Fruit fly (Drosophila melanogaster) whole organism, embryonic: ENCODE results near the gene Eip75B.

Source experiments
- ATbp ChIP-seq: fragments of 200-800 bp; sonication (Bioruptor generic); optimal IDR thresholded peaks from 2 replicates; lab custom pipeline; 2017; ENCODE audit warnings: missing biosample characterization, mild to moderate bottlenecking, missing genetic modification characterization, missing genetic modification reagents
- BtbVII ChIP-seq: fragments of 200-800 bp; sonication (Bioruptor generic); optimal IDR thresholded peaks from 3 replicates; lab custom pipeline; 2017; ENCODE audit warnings: missing biosample characterization, mild to moderate bottlenecking, missing genetic modification characterization
- CG10431 ChIP-seq: fragments of 200-800 bp; sonication (Bioruptor generic); optimal IDR thresholded peaks from 3 replicates; lab custom pipeline; 2018; ENCODE audit warnings: missing biosample characterization, mild to moderate bottlenecking, missing genetic modification characterization
- CG11504 ChIP-seq: fragments of 200-800 bp; sonication (Bioruptor generic); optimal IDR thresholded peaks from 3 replicates; lab custom pipeline; 2019; ENCODE audit warnings: missing biosample characterization, mild to moderate bottlenecking, missing genetic modification characterization, moderate library complexity
- CG11695 ChIP-seq: fragments of 200-800 bp; sonication (Bioruptor generic); IDR thresholded peaks from 3 replicates; pipeline ENCODE4 v1.3.6; 2022; ENCODE audit warnings: missing biosample characterization, missing genetic modification characterization
- CG12299 ChIP-seq: fragments of 200-800 bp; sonication (Bioruptor generic); optimal IDR thresholded peaks from 2 replicates; lab custom pipeline; 2018; ENCODE audit warnings: missing biosample characterization, mild to moderate bottlenecking, missing genetic modification characterization
- CG12769 ChIP-seq: fragments of 200-800 bp; sonication (Bioruptor generic); optimal IDR thresholded peaks from 2 replicates; lab custom pipeline; 2019; ENCODE audit warnings: missing biosample characterization, mild to moderate bottlenecking, missing genetic modification characterization, moderate library complexity
- CG13123 ChIP-seq: fragments of 200-800 bp; sonication (Bioruptor generic); optimal IDR thresholded peaks from 2 replicates; lab custom pipeline; 2016; ENCODE audit warnings: missing biosample characterization, missing genetic modification characterization
- CG13287 ChIP-seq: fragments of 200-800 bp; sonication (Bioruptor generic); IDR thresholded peaks from 2 replicates; pipeline ENCODE4 v1.3.6; 2022; ENCODE audit warnings: missing biosample characterization, missing genetic modification characterization; ENCODE audit not compliant: partially characterized antibody
- CG16813 ChIP-seq: fragments of 200-800 bp; sonication (Bioruptor generic); IDR thresholded peaks from 3 replicates; pipeline ENCODE4 v1.3.6; 2022; ENCODE audit warnings: missing biosample characterization, missing genetic modification characterization; ENCODE audit not compliant: partially characterized antibody
- CG17612 ChIP-seq: fragments of 200-800 bp; sonication (Bioruptor generic); IDR thresholded peaks from 2 replicates; pipeline ENCODE4 v1.3.6; 2022; ENCODE audit warnings: missing biosample characterization, missing genetic modification characterization
- CG18764 ChIP-seq: fragments of 200-800 bp; sonication (Bioruptor generic); optimal IDR thresholded peaks from 3 replicates; lab custom pipeline; 2016; ENCODE audit warnings: missing biosample characterization, missing genetic modification characterization
- CG2889 ChIP-seq: fragments of 200-800 bp; sonication (Bioruptor generic); IDR thresholded peaks from 3 replicates; pipeline ENCODE4 v1.3.6; 2022; ENCODE audit warnings: missing biosample characterization, missing genetic modification characterization
- CG31441 ChIP-seq: fragments of 200-800 bp; sonication (Bioruptor generic); IDR thresholded peaks from 2 replicates; pipeline ENCODE4 v1.3.6; 2022; ENCODE audit warnings: missing biosample characterization, missing genetic modification characterization
- CG4820 ChIP-seq: fragments of 200-800 bp; sonication (Bioruptor generic); optimal IDR thresholded peaks from 3 replicates; lab custom pipeline; 2016; ENCODE audit warnings: missing biosample characterization, missing genetic modification characterization
- CG7745 ChIP-seq: fragments of 200-800 bp; sonication (Bioruptor generic); optimal IDR thresholded peaks from 2 replicates; lab custom pipeline; 2018; ENCODE audit warnings: missing biosample characterization, mild to moderate bottlenecking, missing genetic modification characterization, moderate library complexity
- CG7786 ChIP-seq: fragments of 200-800 bp; sonication (Bioruptor generic); optimal IDR thresholded peaks from 2 replicates; lab custom pipeline; 2016; ENCODE audit warnings: missing biosample characterization, missing genetic modification characterization
- CG7987 ChIP-seq: fragments of 200-800 bp; sonication (Bioruptor generic); optimal IDR thresholded peaks from 2 replicates; lab custom pipeline; 2018; ENCODE audit warnings: missing biosample characterization, mild to moderate bottlenecking, missing genetic modification characterization, moderate library complexity
- Chrac-16 ChIP-seq: fragments of 200-800 bp; sonication (Bioruptor generic); optimal IDR thresholded peaks from 3 replicates; lab custom pipeline; 2016; ENCODE audit warnings: missing biosample characterization, missing genetic modification characterization
- Dbx ChIP-seq: fragments of 200-800 bp; sonication (Bioruptor generic); IDR thresholded peaks from 3 replicates; pipeline ENCODE4 v1.3.6; 2022; ENCODE audit warnings: missing biosample characterization, missing genetic modification characterization
- Dll ChIP-seq: fragments of 200-800 bp; sonication (Bioruptor generic); IDR thresholded peaks from 4 replicates; pipeline ENCODE4 v1.3.6; 2022; ENCODE audit warnings: missing biosample characterization, missing genetic modification characterization; ENCODE audit not compliant: partially characterized antibody
- E2f1 ChIP-seq: fragments of 200-800 bp; sonication (Bioruptor generic); IDR thresholded peaks from 2 replicates; pipeline ENCODE4 v1.3.6; 2022; ENCODE audit warnings: missing biosample characterization, missing genetic modification characterization
- Eip74EF ChIP-seq, 2 experiments: fragments of 200-800 bp in 1 of 2; fragments of >200 bp in 1 of 2; sonication (Bioruptor generic) in 1 of 2; optimal IDR thresholded peaks; 2 replicates each; lab custom pipeline; 2017 to 2019; ENCODE audit warnings: missing biosample characterization in 2 of 2, missing genetic modification characterization in 2 of 2, mild to moderate bottlenecking in 1 of 2, moderate library complexity in 1 of 2
- Elba2 ChIP-seq: fragments of 200-800 bp; sonication (Bioruptor generic); optimal IDR thresholded peaks from 3 replicates; lab custom pipeline; 2016; ENCODE audit warnings: missing biosample characterization, missing genetic modification characterization
- Ets65A ChIP-seq: fragments of 200-800 bp; sonication (Bioruptor generic); peaks from one replicate; lab custom pipeline; 2016; ENCODE audit warnings: missing biosample characterization, missing genetic modification characterization
- GATAe ChIP-seq: fragments of 200-800 bp; sonication (Bioruptor generic); conservative IDR thresholded peaks from 2 replicates; pipeline ENCODE4 v1.3.6; 2022; ENCODE audit warnings: missing biosample characterization, missing genetic modification characterization
- HmgD ChIP-seq: fragments of 200-800 bp; sonication (Bioruptor generic); optimal IDR thresholded peaks from 3 replicates; lab custom pipeline; 2016; ENCODE audit warnings: missing biosample characterization, missing genetic modification characterization
- Hsf ChIP-seq: fragments of 200-800 bp; sonication (Bioruptor generic); optimal IDR thresholded peaks from 3 replicates; lab custom pipeline; 2016; ENCODE audit warnings: missing biosample characterization, missing genetic modification characterization
- Meics ChIP-seq: fragments of 200-800 bp; sonication (Bioruptor generic); optimal IDR thresholded peaks from 2 replicates; lab custom pipeline; 2017; ENCODE audit warnings: missing biosample characterization, mild to moderate bottlenecking, missing genetic modification characterization
- NK7.1 ChIP-seq: fragments of 200-800 bp; sonication (Bioruptor generic); optimal IDR thresholded peaks from 3 replicates; lab custom pipeline; 2016; ENCODE audit warnings: missing biosample characterization, missing genetic modification characterization
- Optix ChIP-seq: fragments of 200-800 bp; sonication (Bioruptor generic); IDR thresholded peaks from 3 replicates; pipeline ENCODE4 v1.3.6; 2022; ENCODE audit warnings: missing biosample characterization, missing genetic modification characterization
- Sry-δ ChIP-seq: fragments of 200-800 bp; sonication (Bioruptor generic); optimal IDR thresholded peaks from 2 replicates; lab custom pipeline; 2016; ENCODE audit warnings: missing biosample characterization, missing genetic modification characterization
- az2 ChIP-seq: fragments of 200-800 bp; sonication (Bioruptor generic); optimal IDR thresholded peaks from 3 replicates; lab custom pipeline; 2016; ENCODE audit warnings: missing biosample characterization, missing genetic modification characterization
- bbx ChIP-seq: fragments of 200-800 bp; sonication (Bioruptor generic); IDR thresholded peaks from 2 replicates; pipeline ENCODE4 v1.3.6; 2022; ENCODE audit warnings: missing biosample characterization, missing genetic modification characterization; ENCODE audit not compliant: partially characterized antibody
- bowl ChIP-seq: fragments of 200-800 bp; sonication (Bioruptor generic); IDR thresholded peaks from 2 replicates; pipeline ENCODE4 v1.3.6; 2022; ENCODE audit warnings: missing biosample characterization, missing genetic modification characterization
- cas ChIP-seq: fragments of 200-800 bp; sonication (Bioruptor generic); IDR thresholded peaks from 2 replicates; pipeline ENCODE4 v1.3.6; 2022; ENCODE audit warnings: missing biosample characterization, missing genetic modification characterization
- chm ChIP-seq: fragments of 200-800 bp; sonication (Bioruptor generic); IDR thresholded peaks from 2 replicates; pipeline ENCODE4 v1.3.6; 2022; ENCODE audit warnings: missing biosample characterization, missing genetic modification characterization
- chn ChIP-seq: fragments of 200-800 bp; sonication (Bioruptor generic); optimal IDR thresholded peaks from 2 replicates; lab custom pipeline; 2016; ENCODE audit warnings: missing biosample characterization, missing genetic modification characterization
- crp ChIP-seq, 2 experiments: fragments of 200-800 bp; sonication (Bioruptor generic); optimal IDR thresholded peaks; 2 replicates in 1 of 2; 3 replicates in 1 of 2; lab custom pipeline; 2017; ENCODE audit warnings: missing biosample characterization in 2 of 2, missing genetic modification characterization in 2 of 2, mild to moderate bottlenecking in 1 of 2, moderate library complexity in 1 of 2
- dmrt11E ChIP-seq: fragments of 200-800 bp; sonication (Bioruptor generic); optimal IDR thresholded peaks from 3 replicates; lab custom pipeline; 2018; ENCODE audit warnings: missing biosample characterization, mild to moderate bottlenecking, missing genetic modification characterization, moderate library complexity
- ftz-f1 ChIP-seq: fragments of 200-800 bp; sonication (Bioruptor generic); optimal IDR thresholded peaks from 2 replicates; lab custom pipeline; 2016; ENCODE audit warnings: missing biosample characterization, missing genetic modification characterization
- inv ChIP-seq: fragments of 200-800 bp; sonication (Bioruptor generic); IDR thresholded peaks from 2 replicates; pipeline ENCODE4 v1.3.6; 2022; ENCODE audit warnings: missing biosample characterization, missing genetic modification characterization; ENCODE audit not compliant: partially characterized antibody
- ken ChIP-seq: fragments of 200-800 bp; sonication (Bioruptor generic); IDR thresholded peaks from 3 replicates; pipeline ENCODE4 v1.3.6; 2022; ENCODE audit warnings: missing biosample characterization, missing genetic modification characterization
- lab ChIP-seq: fragments of 200-800 bp; sonication (Bioruptor generic); optimal IDR thresholded peaks from 3 replicates; lab custom pipeline; 2017; ENCODE audit warnings: missing biosample characterization, missing genetic modification characterization, mild to moderate bottlenecking, moderate library complexity, missing genetic modification reagents
- pb ChIP-seq: fragments of 200-800 bp; sonication (Bioruptor generic); optimal IDR thresholded peaks from 3 replicates; lab custom pipeline; 2016; ENCODE audit warnings: missing biosample characterization, missing genetic modification characterization
- peb ChIP-seq: fragments of 200-800 bp; sonication (Bioruptor generic); IDR thresholded peaks from 2 replicates; pipeline ENCODE4 v1.3.6; 2022; ENCODE audit warnings: missing biosample characterization, missing genetic modification characterization
- rib ChIP-seq: fragments of 200-800 bp; sonication (Bioruptor generic); IDR thresholded peaks from 2 replicates; pipeline ENCODE4 v1.3.6; 2022; ENCODE audit warnings: missing biosample characterization, missing genetic modification characterization
- seq ChIP-seq: fragments of 200-800 bp; sonication (Bioruptor generic); IDR thresholded peaks from 2 replicates; pipeline ENCODE4 v1.3.6; 2022; ENCODE audit warnings: missing biosample characterization, missing genetic modification characterization
- stc ChIP-seq: fragments of 200-800 bp; sonication (Bioruptor generic); IDR thresholded peaks from 2 replicates; pipeline ENCODE4 v1.3.6; 2022; ENCODE audit warnings: missing biosample characterization, missing genetic modification characterization
- tap ChIP-seq: fragments of 200-800 bp; optimal IDR thresholded peaks from 3 replicates; lab custom pipeline; 2019; ENCODE audit warnings: missing biosample characterization, mild to moderate bottlenecking, missing genetic modification characterization, moderate library complexity

Eip75B gene

dm6 chr3L:18029546-18030300, 34.8 kb downstream of the Eip75B start (continued):
- TF ChIP-seq CG12299 (tag; lab: Kevin White, UChicago), result peak; percentile 59
- TF ChIP-seq NK7.1 (GFP tag; lab: Kevin White, UChicago), result peak; percentile 1
- TF ChIP-seq CG10431 (GFP tag; lab: Kevin White, UChicago), result peak; percentile 78
- TF ChIP-seq cas, result no peak
- no peak for TF ChIP-seq Chrac-16 (GFP tag; lab: Kevin White, UChicago)
- no peak for TF ChIP-seq Elba2 (GFP tag; lab: Kevin White, UChicago)
- no peak for TF ChIP-seq CG2889 (GFP tag; lab: Robert Waterston, UW)
- 0 out of 2 replicates have a peak, but pooled peaks have one; percentile 22 for TF ChIP-seq bowl (GFP tag; lab: Robert Waterston, UW)
- TF ChIP-seq rib (GFP tag; lab: Robert Waterston, UW), result peak; percentile 89
- TF ChIP-seq BtbVII (GFP tag; lab: Kevin White, UChicago), result peak; percentile 78
- TF ChIP-seq chn, result peak; percentile 22
- peak; percentile 79 for TF ChIP-seq CG7745 (tag; lab: Kevin White, UChicago)
- peak; percentile 52; the same call in 2 of the 3 replicates for TF ChIP-seq CG11695 (GFP tag; lab: Robert Waterston, UW)
- peak; percentile 45 for TF ChIP-seq HmgD (GFP tag; lab: Kevin White, UChicago)
- TF ChIP-seq pb (GFP tag; lab: Kevin White, UChicago), result peak; percentile 25
- TF ChIP-seq Ets65A (GFP tag; lab: Kevin White, UChicago), result no peak
- TF ChIP-seq peb (GFP tag; lab: Robert Waterston, UW), result no peak
- peak; percentile 62 for TF ChIP-seq dmrt11E (tag; lab: Kevin White, UChicago)
- TF ChIP-seq inv, result no peak
- TF ChIP-seq chm, result no peak
- peak; percentile 60 for TF ChIP-seq CG13287 (GFP tag; lab: Robert Waterston, UW)
- TF ChIP-seq az2 (GFP tag; lab: Kevin White, UChicago), result peak; percentile 16
- TF ChIP-seq Hsf, result peak; percentile 23
- peak; percentile 59 for TF ChIP-seq CG11504
- no peak for TF ChIP-seq CG17612 (GFP tag; lab: Robert Waterston, UW)

dm6 chr3L:18025907-18026306, 38.6 kb downstream of the Eip75B start:
- TF ChIP-seq CG13123 (no peak), CG12769 (tag; lab: Kevin White, UChicago) (peak; percentile 35), Meics (GFP tag; lab: Kevin White, UChicago) (no peak), Eip74EF (GFP tag; optimal IDR thresholded peaks at IDR 0.05; lab: Kevin White, UChicago) (peak in 1 of 2 experiments; percentile 71), ken (GFP tag; lab: Robert Waterston, UW) (0 out of 3 replicates have a peak, but pooled peaks have one; percentile 15), Dll (no peak), CG4820 (no peak), ftz-f1 (GFP tag; lab: Kevin White, UChicago) (peak; percentile 87), CG18764 (GFP tag; lab: Kevin White, UChicago) (no peak), seq (GFP tag; lab: Robert Waterston, UW) (no peak), crp (GFP tag; optimal IDR thresholded peaks at IDR 0.05; lab: Kevin White, UChicago) (peak; percentile 23 to 91), Sry-δ (GFP tag; lab: Kevin White, UChicago) (peak; percentile 29), CG31441 (no peak), ATbp (GFP tag; lab: Kevin White, UChicago) (no peak), stc (GFP tag; lab: Robert Waterston, UW) (no peak), tap (no peak), CG11504 (peak; percentile 5), CG7987 (GFP tag; lab: Kevin White, UChicago) (peak; percentile 2), lab (GFP tag; lab: Kevin White, UChicago) (peak; percentile 22), Optix (GFP tag; lab: Robert Waterston, UW) (no peak), Dbx (GFP tag; lab: Robert Waterston, UW) (peak; percentile 52; the same call in 1 of the 3 replicates), E2f1 (GFP tag; lab: Robert Waterston, UW) (no peak), GATAe (GFP tag; lab: Robert Waterston, UW) (no peak), CG16813 (no peak), bbx (GFP tag; lab: Robert Waterston, UW) (0 out of 2 replicates have a peak, but pooled peaks have one; percentile 25), CG7786 (GFP tag; lab: Kevin White, UChicago) (no peak)
